Fruit fly (Drosophila melanogaster): Measurements from ENCODE around the gene Sym.
A peak's percentile ranks its signal among the peaks of the same experiment; 100 is the strongest.

Gene Sym

DNA sequence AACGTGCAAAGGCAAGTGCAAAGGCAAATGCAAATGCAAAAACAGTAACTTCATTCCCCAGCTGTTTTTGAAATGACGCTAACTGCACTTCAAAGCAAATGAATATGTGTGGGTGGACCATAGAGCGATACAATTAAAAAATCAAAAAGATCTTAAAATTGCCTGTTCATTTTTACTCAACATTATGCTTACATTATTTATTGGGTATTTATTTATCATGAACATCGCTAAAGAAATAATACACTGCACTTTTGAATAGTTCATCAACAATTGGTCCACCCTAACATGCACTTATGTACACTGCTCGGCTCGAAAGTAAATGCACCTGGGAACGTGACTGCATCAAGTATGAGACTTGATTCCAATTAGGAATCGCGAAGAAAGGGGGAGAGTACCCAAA lies 47.8 kb downstream of the Sym start:
- TF ChIP-seq salr (GFP tag; optimal IDR thresholded peaks at IDR 0.05) (peak; percentile 22 to 50), cyc (GFP tag; optimal IDR thresholded peaks at IDR 0.05) (peak; percentile 25), CG8632 (GFP tag; optimal IDR thresholded peaks at IDR 0.05) (peak; percentile 11), CG6276 (GFP tag; optimal IDR thresholded peaks at IDR 0.05) (peak; percentile 77), CG3032 (tag; optimal IDR thresholded peaks at IDR 0.05) (peak; percentile 2), net (GFP tag; optimal IDR thresholded peaks at IDR 0.05) (peak; percentile 53), Hr39 (GFP tag; optimal IDR thresholded peaks at IDR 0.05) (peak; percentile 29), CG31627 (GFP tag; optimal IDR thresholded peaks at IDR 0.05) (peak; percentile 12), Lpt (GFP tag; optimal IDR thresholded peaks at IDR 0.05) (peak; percentile 69), Eip78C (GFP tag) (peak; percentile 80), topi (GFP tag; optimal IDR thresholded peaks at IDR 0.05) (peak; percentile 41), Sox15 (GFP tag; optimal IDR thresholded peaks at IDR 0.05) (no peak), CG11294 (GFP tag; IDR thresholded peaks at IDR 0.05) (0 out of 2 replicates have a peak, but pooled peaks have one; percentile 53), CG6792 (GFP tag; optimal IDR thresholded peaks at IDR 0.05) (peak; percentile 6), Met (GFP tag; optimal IDR thresholded peaks at IDR 0.05) (peak; percentile 29), CG3919 (GFP tag; optimal IDR thresholded peaks at IDR 0.05) (peak; percentile 60), CG11762 (GFP tag; optimal IDR thresholded peaks at IDR 0.05; ENCODE audit: insufficient read depth) (peak; percentile 38), Eip75B (GFP tag; optimal IDR thresholded peaks at IDR 0.05) (peak; percentile 52), ss (GFP tag; optimal IDR thresholded peaks at IDR 0.05) (no peak), acj6 (GFP tag; optimal IDR thresholded peaks at IDR 0.05) (peak; percentile 42), vri (GFP tag; optimal IDR thresholded peaks at IDR 0.05) (no peak), CG10669 (GFP tag; optimal IDR thresholded peaks at IDR 0.05) (peak; percentile 7), CG7368 (GFP tag; optimal IDR thresholded peaks at IDR 0.05) (peak; percentile 36), Blimp-1 (GFP tag; optimal IDR thresholded peaks at IDR 0.05) (no peak), Ets21C (GFP tag; optimal IDR thresholded peaks at IDR 0.05) (no peak), fd59A (GFP tag; optimal IDR thresholded peaks at IDR 0.05) (no peak), dsx (GFP tag; optimal IDR thresholded peaks at IDR 0.05; ENCODE audit: poor library complexity, severe bottlenecking) (no peak), CG4318 (GFP tag; optimal IDR thresholded peaks at IDR 0.05) (peak; percentile 61), spab (GFP tag; optimal IDR thresholded peaks at IDR 0.05) (no peak), achi (GFP tag; optimal IDR thresholded peaks at IDR 0.05) (peak; percentile 59), Sox14 (GFP tag; optimal IDR thresholded peaks at IDR 0.05) (peak; percentile 55), CG6854 (GFP tag; optimal IDR thresholded peaks at IDR 0.05) (no peak), fkh (GFP tag; optimal IDR thresholded peaks at IDR 0.05) (no peak), esn (GFP tag; optimal IDR thresholded peaks at IDR 0.05) (peak; percentile 37), fd85E (GFP tag; optimal IDR thresholded peaks at IDR 0.05) (no peak), CG1621 (tag; optimal IDR thresholded peaks at IDR 0.05) (peak; percentile 10), CG34406 (GFP tag; optimal IDR thresholded peaks at IDR 0.05) (peak; percentile 34), Ets96B (tag; optimal IDR thresholded peaks at IDR 0.05) (peak; percentile 53), eg (GFP tag; IDR thresholded peaks at IDR 0.05) (peak; percentile 92), Eip93F (GFP tag; optimal IDR thresholded peaks at IDR 0.05) (no peak), CG10631 (GFP tag; optimal IDR thresholded peaks at IDR 0.05) (peak; percentile 28), Smox (GFP tag; optimal IDR thresholded peaks at IDR 0.05) (peak; percentile 27), dac (GFP tag; optimal IDR thresholded peaks at IDR 0.05) (peak; percentile 38), Gug (GFP tag; IDR thresholded peaks at IDR 0.05) (peak; percentile 64), svp (GFP tag) (no peak), Sox102F (GFP tag; optimal IDR thresholded peaks at IDR 0.05) (peak; percentile 39), CG9139 (GFP tag; optimal IDR thresholded peaks at IDR 0.05) (no peak), Hr38 (GFP tag; optimal IDR thresholded peaks at IDR 0.05) (no peak), lz (GFP tag; optimal IDR thresholded peaks at IDR 0.05) (peak; percentile 17), CG16779 (tag; optimal IDR thresholded peaks at IDR 0.05) (peak; percentile 3), CG6808 (GFP tag; optimal IDR thresholded peaks at IDR 0.05) (peak; percentile 5), CG8119 (GFP tag; IDR thresholded peaks at IDR 0.05) (peak; percentile 89)

Measured in whole organism, prepupa.